Fruit fly (Drosophila melanogaster) whole organism, embryonic: ENCODE results near the gene CG34436.

Experiments
- ATbp ChIP-seq: fragments of 200-800 bp; sonication (Bioruptor generic); optimal IDR thresholded peaks from 2 replicates; lab custom pipeline; 2017; ENCODE audit warnings: missing biosample characterization, mild to moderate bottlenecking, missing genetic modification characterization, missing genetic modification reagents
- Atf3 ChIP-seq: fragments of 200-800 bp; sonication (Bioruptor generic); optimal IDR thresholded peaks from 3 replicates; lab custom pipeline; 2016; ENCODE audit warnings: missing biosample characterization, missing genetic modification characterization
- CG10462 ChIP-seq: fragments of 200-800 bp; sonication (Bioruptor generic); optimal IDR thresholded peaks from 2 replicates; lab custom pipeline; 2016; ENCODE audit warnings: missing biosample characterization, missing genetic modification characterization
- CG10959 ChIP-seq: fragments of 200-800 bp; sonication (Bioruptor generic); IDR thresholded peaks from 2 replicates; pipeline ENCODE4 v1.3.6; 2022; ENCODE audit warnings: missing biosample characterization, missing genetic modification characterization
- CG11398 ChIP-seq: fragments of 200-800 bp; sonication (Bioruptor generic); optimal IDR thresholded peaks from 2 replicates; lab custom pipeline; 2016; ENCODE audit warnings: missing biosample characterization, missing genetic modification characterization
- CG12104 ChIP-seq: fragments of 200-800 bp; sonication (Bioruptor generic); optimal IDR thresholded peaks from 3 replicates; lab custom pipeline; 2016; ENCODE audit warnings: missing biosample characterization, missing genetic modification characterization
- CG1233 ChIP-seq: fragments of 200-800 bp; sonication (Bioruptor generic); optimal IDR thresholded peaks from 4 replicates; lab custom pipeline; 2018; ENCODE audit warnings: missing biosample characterization, mild to moderate bottlenecking, missing genetic modification characterization
- CG15073 ChIP-seq: fragments of 200-800 bp; sonication (Bioruptor generic); optimal IDR thresholded peaks from 2 replicates; lab custom pipeline; 2016; ENCODE audit warnings: missing biosample characterization, missing genetic modification characterization
- CG15269 ChIP-seq: fragments of 200-800 bp; sonication (Bioruptor generic); optimal IDR thresholded peaks from 2 replicates; lab custom pipeline; 2018; ENCODE audit warnings: missing biosample characterization, mild to moderate bottlenecking, missing genetic modification characterization, moderate library complexity
- CG1603 ChIP-seq: fragments of 200-800 bp; sonication (Bioruptor generic); optimal IDR thresholded peaks from 2 replicates; lab custom pipeline; 2019; ENCODE audit warnings: missing biosample characterization, mild to moderate bottlenecking, missing genetic modification characterization, moderate library complexity
- CG18262 ChIP-seq: fragments of 200-800 bp; optimal IDR thresholded peaks from 3 replicates; lab custom pipeline; 2019; ENCODE audit warnings: missing biosample characterization, mild to moderate bottlenecking, missing genetic modification characterization, moderate library complexity
- CG31365 ChIP-seq: fragments of 200-800 bp; sonication (Bioruptor generic); optimal IDR thresholded peaks from 2 replicates; lab custom pipeline; 2018; ENCODE audit warnings: missing biosample characterization, mild to moderate bottlenecking, missing genetic modification characterization
- CG6175 ChIP-seq: fragments of 200-800 bp; sonication (Bioruptor generic); IDR thresholded peaks from 3 replicates; pipeline ENCODE4 v1.3.6; 2022; ENCODE audit warnings: missing biosample characterization, missing genetic modification characterization
- CG6272 ChIP-seq: fragments of 200-800 bp; sonication (Bioruptor generic); IDR thresholded peaks from 2 replicates; pipeline ENCODE4 v1.3.6; 2022; ENCODE audit warnings: missing biosample characterization, missing genetic modification characterization
- CG7357 ChIP-seq: fragments of 200-800 bp; sonication (Bioruptor generic); IDR thresholded peaks from 3 replicates; pipeline ENCODE4 v1.3.6; 2022; ENCODE audit warnings: missing biosample characterization, missing genetic modification characterization
- CG7745 ChIP-seq: fragments of 200-800 bp; sonication (Bioruptor generic); optimal IDR thresholded peaks from 2 replicates; lab custom pipeline; 2018; ENCODE audit warnings: missing biosample characterization, mild to moderate bottlenecking, missing genetic modification characterization, moderate library complexity
- CG7987 ChIP-seq: fragments of 200-800 bp; sonication (Bioruptor generic); optimal IDR thresholded peaks from 2 replicates; lab custom pipeline; 2018; ENCODE audit warnings: missing biosample characterization, mild to moderate bottlenecking, missing genetic modification characterization, moderate library complexity
- CG8359 ChIP-seq: fragments of 200-800 bp; sonication (Bioruptor generic); optimal IDR thresholded peaks from 2 replicates; lab custom pipeline; 2017; ENCODE audit warnings: missing biosample characterization, mild to moderate bottlenecking, missing genetic modification characterization, borderline replicate concordance
- CG8388 ChIP-seq: fragments of 200-800 bp; sonication (Bioruptor generic); optimal IDR thresholded peaks from 2 replicates; lab custom pipeline; 2019; ENCODE audit warnings: missing biosample characterization, mild to moderate bottlenecking, missing genetic modification characterization, moderate library complexity
- CG8478 ChIP-seq: fragments of >200 bp; optimal IDR thresholded peaks from 2 replicates; lab custom pipeline; 2018
- CG9215 ChIP-seq: fragments of 200-800 bp; sonication (Bioruptor generic); IDR thresholded peaks from 2 replicates; pipeline ENCODE4 v1.3.6; 2022; ENCODE audit warnings: missing biosample characterization, missing genetic modification characterization
- CG9727 ChIP-seq: fragments of 200-800 bp; sonication (Bioruptor generic); optimal IDR thresholded peaks from 3 replicates; lab custom pipeline; 2017; ENCODE audit warnings: missing biosample characterization, mild to moderate bottlenecking, missing genetic modification characterization
- Fer3 ChIP-seq: fragments of 200-800 bp; sonication (Bioruptor generic); optimal IDR thresholded peaks from 2 replicates; lab custom pipeline; 2018; ENCODE audit warnings: missing biosample characterization, mild to moderate bottlenecking, missing genetic modification characterization, moderate library complexity
- Hmx ChIP-seq: fragments of 200-800 bp; sonication (Bioruptor generic); optimal IDR thresholded peaks from 2 replicates; lab custom pipeline; 2016; ENCODE audit warnings: missing biosample characterization, missing genetic modification characterization
- Hsf ChIP-seq: fragments of 200-800 bp; sonication (Bioruptor generic); optimal IDR thresholded peaks from 3 replicates; lab custom pipeline; 2016; ENCODE audit warnings: missing biosample characterization, missing genetic modification characterization
- MBD-R2 ChIP-seq: fragments of 200-800 bp; sonication (Bioruptor generic); IDR thresholded peaks from 2 replicates; pipeline ENCODE4 v1.3.6; 2022; ENCODE audit warnings: missing biosample characterization, missing genetic modification characterization
- Mad ChIP-seq: fragments of 200-800 bp; sonication (Bioruptor generic); optimal IDR thresholded peaks from 2 replicates; lab custom pipeline; 2016; ENCODE audit warnings: missing biosample characterization, missing genetic modification characterization
- Med ChIP-seq: fragments of 200-800 bp; sonication (Bioruptor generic); peaks from one replicate; lab custom pipeline; 2016; ENCODE audit warnings: missing biosample characterization, missing genetic modification characterization, mild to moderate bottlenecking, inconsistent platforms, moderate library complexity
- Nf-YB ChIP-seq: fragments of 200-800 bp; sonication (Bioruptor generic); optimal IDR thresholded peaks from 3 replicates; lab custom pipeline; 2019; ENCODE audit warnings: missing biosample characterization, mild to moderate bottlenecking, missing genetic modification characterization, moderate library complexity
- NfI ChIP-seq: fragments of 200-800 bp; sonication (Bioruptor generic); optimal IDR thresholded peaks from 3 replicates; lab custom pipeline; 2018; ENCODE audit warnings: missing biosample characterization, mild to moderate bottlenecking, missing genetic modification characterization, moderate library complexity
- Optix ChIP-seq: fragments of 200-800 bp; sonication (Bioruptor generic); IDR thresholded peaks from 3 replicates; pipeline ENCODE4 v1.3.6; 2022; ENCODE audit warnings: missing biosample characterization, missing genetic modification characterization
- Rfx ChIP-seq: fragments of 200-800 bp; sonication (Bioruptor generic); IDR thresholded peaks from 2 replicates; pipeline ENCODE4 v1.3.6; 2022; ENCODE audit warnings: missing biosample characterization, missing genetic modification characterization
- Xrp1 ChIP-seq: fragments of 200-800 bp; sonication (Bioruptor generic); IDR thresholded peaks from 2 replicates; pipeline ENCODE4 v1.3.6; 2022; ENCODE audit warnings: missing biosample characterization, missing genetic modification characterization
- eve ChIP-seq, 2 experiments: fragments of >200 bp; optimal IDR thresholded peaks; 2 replicates each; lab custom pipeline; 2017; ENCODE audit warnings: missing biosample characterization in 2 of 2, missing genetic modification characterization in 2 of 2
- grn ChIP-seq: fragments of 200-800 bp; sonication (Bioruptor generic); optimal IDR thresholded peaks from 3 replicates; lab custom pipeline; 2017; ENCODE audit warnings: missing biosample characterization, missing genetic modification characterization
- gro ChIP-seq: fragments of 200-800 bp; sonication (Bioruptor generic); optimal IDR thresholded peaks from 2 replicates; lab custom pipeline; 2016; ENCODE audit warnings: missing biosample characterization, missing genetic modification characterization
- kay ChIP-seq: fragments of 200-800 bp; sonication (Bioruptor generic); optimal IDR thresholded peaks from 2 replicates; lab custom pipeline; 2016; ENCODE audit warnings: missing biosample characterization, missing genetic modification characterization
- maf-S ChIP-seq: fragments of 200-800 bp; sonication (Bioruptor generic); optimal IDR thresholded peaks from 2 replicates; lab custom pipeline; 2016; ENCODE audit warnings: missing biosample characterization, missing genetic modification characterization
- pfk ChIP-seq: fragments of 200-800 bp; sonication (Bioruptor generic); optimal IDR thresholded peaks from 2 replicates; lab custom pipeline; 2018; ENCODE audit warnings: missing biosample characterization, mild to moderate bottlenecking, missing genetic modification characterization, moderate library complexity
- prd ChIP-seq, 3 experiments: fragments of >200 bp in 2 of 3; fragments of 200-800 bp in 1 of 3; sonication (Bioruptor generic) in 1 of 3; optimal IDR thresholded peaks in 2 of 3; IDR thresholded peaks in 1 of 3; 2 replicates in 2 of 3; 3 replicates in 1 of 3; pipeline versions ENCODE4 v1.3.6 to Lab custom; 2017 to 2022; ENCODE audit warnings: missing biosample characterization in 1 of 3, missing genetic modification characterization in 1 of 3
- shn ChIP-seq: fragments of 200-800 bp; sonication (Bioruptor generic); optimal IDR thresholded peaks from 3 replicates; lab custom pipeline; 2016; ENCODE audit warnings: missing biosample characterization, missing genetic modification characterization
- slp2 ChIP-seq: fragments of 200-800 bp; sonication (Bioruptor generic); optimal IDR thresholded peaks from 2 replicates; lab custom pipeline; 2016; ENCODE audit warnings: missing biosample characterization, missing genetic modification characterization
- stwl ChIP-seq: fragments of 200-800 bp; sonication (Bioruptor generic); optimal IDR thresholded peaks from 3 replicates; lab custom pipeline; 2018; ENCODE audit warnings: missing biosample characterization, mild to moderate bottlenecking, missing genetic modification characterization, moderate library complexity
- tna ChIP-seq: fragments of 200-800 bp; sonication (Bioruptor generic); IDR thresholded peaks from 2 replicates; pipeline ENCODE4 v1.3.6; 2022; ENCODE audit warnings: missing biosample characterization, missing genetic modification characterization; ENCODE audit not compliant: partially characterized antibody
- tup ChIP-seq: fragments of 200-800 bp; sonication (Bioruptor generic); optimal IDR thresholded peaks from 2 replicates; lab custom pipeline; 2016; ENCODE audit warnings: missing biosample characterization, mild to moderate bottlenecking, missing genetic modification characterization, moderate library complexity
- unpg ChIP-seq: fragments of 200-800 bp; sonication (Bioruptor generic); optimal IDR thresholded peaks from 3 replicates; lab custom pipeline; 2018; ENCODE audit warnings: missing biosample characterization, mild to moderate bottlenecking, missing genetic modification characterization, moderate library complexity

Gene CG34436

DNA sequence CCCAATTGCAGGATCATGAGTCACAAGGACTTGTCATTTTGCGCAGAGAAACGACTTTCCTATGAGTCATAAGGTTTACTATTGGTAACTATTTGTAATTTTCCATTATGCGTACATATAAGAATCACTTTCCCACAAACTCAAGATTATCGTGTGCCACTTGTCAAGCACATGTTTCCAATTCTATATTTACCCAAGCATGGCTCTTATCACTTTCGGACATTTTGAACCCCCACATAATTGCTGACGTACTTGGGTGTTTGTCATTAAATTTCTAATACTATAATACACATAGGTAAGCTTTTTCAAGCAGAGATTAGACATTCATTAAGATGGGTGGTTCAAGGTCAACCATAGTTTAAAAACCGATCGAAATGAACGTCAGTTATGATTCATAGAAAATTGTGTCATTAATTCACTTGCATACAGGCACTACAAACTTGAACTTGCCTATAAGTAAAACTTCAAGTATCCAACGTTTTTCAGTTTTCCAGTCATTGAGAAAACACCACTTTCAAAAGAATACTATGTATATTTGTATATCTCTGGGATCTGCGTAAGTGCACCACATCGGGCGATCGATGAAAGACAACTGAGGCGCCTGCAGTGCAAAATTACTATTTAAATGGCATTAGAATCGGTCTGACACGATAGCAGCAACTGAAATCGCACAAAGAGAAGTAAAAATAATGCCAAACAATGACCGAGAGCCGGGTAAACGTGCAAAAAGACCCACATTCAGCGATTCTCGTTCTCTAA, 45.5 kb downstream of the CG34436 start (continued):
- no peak for TF ChIP-seq Xrp1
- peak; percentile 54 for TF ChIP-seq CG7987 (GFP tag; lab: Kevin White, UChicago)
- no peak for TF ChIP-seq CG7745 (tag; lab: Kevin White, UChicago)
- TF ChIP-seq CG6272 = no peak
- no peak for TF ChIP-seq MBD-R2 (GFP tag; lab: Robert Waterston, UW)
- TF ChIP-seq Atf3 (GFP tag; lab: Kevin White, UChicago) = no peak
- peak; percentile 17 for TF ChIP-seq Med (GFP tag; lab: Kevin White, UChicago)
- TF ChIP-seq CG1603 (tag; lab: Kevin White, UChicago) = no peak
- TF ChIP-seq CG10959 (GFP tag; lab: Robert Waterston, UW) = no peak

DNA sequence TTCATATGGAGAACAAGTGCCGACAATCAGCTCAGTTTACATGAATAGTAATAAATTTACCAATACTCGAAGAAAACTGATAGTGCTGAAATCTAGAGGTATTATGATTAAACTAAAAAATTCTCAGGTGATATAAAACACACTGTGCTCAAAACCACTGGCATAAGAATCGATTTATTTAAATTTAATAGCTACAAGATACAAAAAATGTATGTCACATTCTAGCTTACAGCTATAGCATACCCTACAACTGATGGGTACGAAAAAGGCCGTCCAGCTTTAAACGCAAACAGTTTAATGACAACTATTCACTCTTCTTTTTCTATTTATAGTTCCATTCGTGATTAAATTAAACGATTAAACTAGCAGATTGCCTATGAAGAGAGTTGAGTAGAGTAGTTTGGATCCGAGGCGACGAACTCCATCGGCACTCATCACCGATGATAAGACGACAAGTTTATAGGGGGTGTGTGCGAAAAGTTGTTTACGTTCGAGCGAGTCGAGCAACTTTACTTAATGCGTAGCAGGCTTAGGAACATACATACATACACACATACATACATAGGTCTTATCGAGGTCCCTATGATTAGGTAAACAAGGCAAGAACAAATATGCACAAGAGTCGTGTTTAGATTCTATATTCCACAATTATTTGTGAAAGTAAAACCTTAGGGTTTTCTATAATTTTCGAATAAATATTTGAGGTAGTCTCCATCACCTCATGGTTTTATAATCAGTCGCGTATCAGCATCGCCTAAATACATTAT, 46.6 kb downstream of the CG34436 start:
- TF ChIP-seq Optix = no peak
- TF ChIP-seq CG6175 (GFP tag; lab: Robert Waterston, UW) = peak; percentile 42; the same call in 2 of the 3 replicates
- peak; percentile 89 for TF ChIP-seq CG9727 (GFP tag; lab: Kevin White, UChicago)
- no peak for TF ChIP-seq CG8478
- no peak; the same call in none of the 2 replicates for TF ChIP-seq CG9215
- TF ChIP-seq CG15073 (GFP tag; lab: Kevin White, UChicago) = peak; percentile 32
- peak; percentile 57 for TF ChIP-seq Mad (GFP tag; lab: Kevin White, UChicago)
- peak; percentile 73 for TF ChIP-seq Fer3 (tag; lab: Kevin White, UChicago)
- TF ChIP-seq CG8388 (GFP tag; lab: Kevin White, UChicago) = no peak
- peak; percentile 30; the same call in 1 of the 3 replicates for TF ChIP-seq CG7357 (GFP tag; lab: Robert Waterston, UW)
- peak; percentile 66 for TF ChIP-seq CG10462 (GFP tag; lab: Kevin White, UChicago)
- peak; percentile 46 for TF ChIP-seq pfk (GFP tag; lab: Kevin White, UChicago)
- peak; percentile 74 for TF ChIP-seq gro (GFP tag; lab: Kevin White, UChicago)
- TF ChIP-seq eve (GFP tag; optimal IDR thresholded peaks at IDR 0.05; lab: Kevin White, UChicago) = peak in 1 of 2 experiments; percentile 2
- peak; percentile 50 for TF ChIP-seq shn (GFP tag; lab: Kevin White, UChicago)
- peak; percentile 71 for TF ChIP-seq grn (GFP tag; lab: Kevin White, UChicago)
- TF ChIP-seq Hsf (GFP tag; lab: Kevin White, UChicago) = peak; percentile 49
- no peak for TF ChIP-seq prd (optimal IDR thresholded peaks at IDR 0.05; lab: Kevin White, UChicago)
- TF ChIP-seq prd (GFP tag; IDR thresholded peaks at IDR 0.05; lab: Robert Waterston, UW) = peak; percentile 70
- TF ChIP-seq maf-S = peak; percentile 58
- TF ChIP-seq Rfx (GFP tag; lab: Robert Waterston, UW) = peak; percentile 90
- peak; percentile 82 for TF ChIP-seq CG11398 (GFP tag; lab: Kevin White, UChicago)
- TF ChIP-seq CG8359 = peak; percentile 72
- TF ChIP-seq kay (GFP tag; lab: Kevin White, UChicago) = peak; percentile 82
- TF ChIP-seq CG15269 = peak; percentile 74
- peak; percentile 20 for TF ChIP-seq stwl (tag; lab: Kevin White, UChicago)
- no peak for TF ChIP-seq tna (GFP tag; lab: Robert Waterston, UW)
- peak; percentile 64 for TF ChIP-seq CG1233 (GFP tag; lab: Kevin White, UChicago)
- TF ChIP-seq NfI (GFP tag; lab: Kevin White, UChicago) = peak; percentile 76
- TF ChIP-seq tup (GFP tag; lab: Kevin White, UChicago) = peak; percentile 78
- TF ChIP-seq CG12104 (GFP tag; lab: Kevin White, UChicago) = peak; percentile 64
- peak; percentile 48 for TF ChIP-seq Hmx (GFP tag; lab: Kevin White, UChicago)
- TF ChIP-seq unpg (GFP tag; lab: Kevin White, UChicago) = peak; percentile 55
- TF ChIP-seq slp2 = peak; percentile 47
- TF ChIP-seq CG18262 (tag; lab: Kevin White, UChicago) = peak; percentile 59
- peak; percentile 88 for TF ChIP-seq ATbp
- TF ChIP-seq Nf-YB (GFP tag; lab: Kevin White, UChicago) = peak; percentile 45
- TF ChIP-seq CG31365 (tag; lab: Kevin White, UChicago) = peak; percentile 5
